Worm (Caenorhabditis elegans): ENCODE data around the gene scl-20.

ce11 chrV:18750445-18750844 is 16.2 kb upstream of the scl-20 start, which contains the start of the genes F11D11.21 and F11D11.12:
- no peak for TF ChIP-seq C38D4.7 (GFP tag; optimal IDR thresholded peaks at IDR 0.05)
- TF ChIP-seq elt-2 (tag; optimal IDR thresholded peaks at IDR 0.05), result no peak
- no peak for TF ChIP-seq ceh-30 (tag; optimal IDR thresholded peaks at IDR 0.05)
- TF ChIP-seq pha-4 (tag; optimal IDR thresholded peaks at IDR 0.05), result no peak
- no peak for TF ChIP-seq ets-4 (tag; optimal IDR thresholded peaks at IDR 0.05)
- TF ChIP-seq elt-4 (tag; optimal IDR thresholded peaks at IDR 0.05), result no peak
